Fruit fly (Drosophila melanogaster) whole organism, embryonic: ENCODE results near the gene Sps2.

Source experiments
- CG10274 ChIP-seq: fragments of 200-800 bp; sonication (Bioruptor generic); optimal IDR thresholded peaks from 3 replicates; lab custom pipeline; 2017; ENCODE audit warnings: missing biosample characterization, mild to moderate bottlenecking, missing genetic modification characterization
- CG10462 ChIP-seq: fragments of 200-800 bp; sonication (Bioruptor generic); optimal IDR thresholded peaks from 2 replicates; lab custom pipeline; 2016; ENCODE audit warnings: missing biosample characterization, missing genetic modification characterization
- CG11723 ChIP-seq: fragments of 200-800 bp; sonication (Bioruptor generic); optimal IDR thresholded peaks from 2 replicates; lab custom pipeline; 2017; ENCODE audit warnings: missing biosample characterization, mild to moderate bottlenecking, missing genetic modification characterization
- CG12071 ChIP-seq: fragments of 200-800 bp; sonication (Bioruptor generic); optimal IDR thresholded peaks from 3 replicates; lab custom pipeline; 2018; ENCODE audit warnings: missing biosample characterization, mild to moderate bottlenecking, missing genetic modification characterization
- CG12942 ChIP-seq: fragments of 200-800 bp; sonication (Bioruptor generic); optimal IDR thresholded peaks from 3 replicates; lab custom pipeline; 2016; ENCODE audit warnings: missing biosample characterization, missing genetic modification characterization
- CG13287 ChIP-seq: fragments of 200-800 bp; sonication (Bioruptor generic); IDR thresholded peaks from 2 replicates; pipeline ENCODE4 v1.3.6; 2022; ENCODE audit warnings: missing biosample characterization, missing genetic modification characterization; ENCODE audit not compliant: partially characterized antibody
- CG15514 ChIP-seq: fragments of 200-800 bp; sonication (Bioruptor generic); optimal IDR thresholded peaks from 3 replicates; lab custom pipeline; 2017; ENCODE audit warnings: missing biosample characterization, missing genetic modification characterization, mild to moderate bottlenecking, moderate library complexity, missing genetic modification reagents
- CG17385 ChIP-seq: fragments of 200-800 bp; sonication (Bioruptor generic); optimal IDR thresholded peaks from 3 replicates; lab custom pipeline; 2018; ENCODE audit warnings: missing biosample characterization, mild to moderate bottlenecking, missing genetic modification characterization
- CG17912 ChIP-seq: fragments of 200-800 bp; sonication (Bioruptor generic); optimal IDR thresholded peaks from 2 replicates; lab custom pipeline; 2018; ENCODE audit warnings: missing biosample characterization, mild to moderate bottlenecking, missing genetic modification characterization
- CG2129 ChIP-seq: fragments of 200-800 bp; sonication (Bioruptor generic); IDR thresholded peaks from 2 replicates; pipeline ENCODE4 v1.3.6; 2022; ENCODE audit warnings: missing biosample characterization, missing genetic modification characterization; ENCODE audit not compliant: partially characterized antibody
- CG42726 ChIP-seq: fragments of 200-800 bp; sonication (Bioruptor generic); IDR thresholded peaks from 2 replicates; pipeline ENCODE4 v1.3.6; 2022; ENCODE audit warnings: missing biosample characterization, missing genetic modification characterization; ENCODE audit not compliant: partially characterized antibody
- CG5180 ChIP-seq: fragments of 200-800 bp; sonication (Bioruptor generic); optimal IDR thresholded peaks from 3 replicates; lab custom pipeline; 2017; ENCODE audit warnings: missing biosample characterization, missing genetic modification characterization, mild to moderate bottlenecking, moderate library complexity, missing genetic modification reagents
- CG7745 ChIP-seq: fragments of 200-800 bp; sonication (Bioruptor generic); optimal IDR thresholded peaks from 2 replicates; lab custom pipeline; 2018; ENCODE audit warnings: missing biosample characterization, mild to moderate bottlenecking, missing genetic modification characterization, moderate library complexity
- CG8089 ChIP-seq: fragments of 200-800 bp; sonication (Bioruptor generic); optimal IDR thresholded peaks from 3 replicates; lab custom pipeline; 2016; ENCODE audit warnings: missing biosample characterization, missing genetic modification characterization
- CHES-1-like ChIP-seq: fragments of 200-800 bp; sonication (Bioruptor generic); optimal IDR thresholded peaks from 2 replicates; lab custom pipeline; 2016; ENCODE audit warnings: missing biosample characterization, missing genetic modification characterization
- Fer2 ChIP-seq: fragments of 200-800 bp; sonication (Bioruptor generic); optimal IDR thresholded peaks from 2 replicates; lab custom pipeline; 2018; ENCODE audit warnings: missing biosample characterization, mild to moderate bottlenecking, missing genetic modification characterization, moderate library complexity
- GATAe ChIP-seq: fragments of 200-800 bp; sonication (Bioruptor generic); conservative IDR thresholded peaks from 2 replicates; pipeline ENCODE4 v1.3.6; 2022; ENCODE audit warnings: missing biosample characterization, missing genetic modification characterization
- Gsc ChIP-seq: fragments of 200-800 bp; sonication (Bioruptor generic); IDR thresholded peaks from 2 replicates; pipeline ENCODE4 v1.3.6; 2022; ENCODE audit warnings: missing biosample characterization, missing genetic modification characterization
- HLH3B ChIP-seq: fragments of 200-800 bp; sonication (Bioruptor generic); IDR thresholded peaks from 2 replicates; pipeline ENCODE4 v1.3.6; 2022; ENCODE audit warnings: missing biosample characterization, missing genetic modification characterization
- Jarid2 ChIP-seq: fragments of 200-800 bp; sonication (Bioruptor generic); optimal IDR thresholded peaks from 3 replicates; lab custom pipeline; 2017; ENCODE audit warnings: mild to moderate bottlenecking, missing biosample characterization, missing genetic modification reagents, missing genetic modification characterization
- MBD-R2 ChIP-seq: fragments of 200-800 bp; sonication (Bioruptor generic); IDR thresholded peaks from 2 replicates; pipeline ENCODE4 v1.3.6; 2022; ENCODE audit warnings: missing biosample characterization, missing genetic modification characterization
- Med ChIP-seq: fragments of 200-800 bp; sonication (Bioruptor generic); peaks from one replicate; lab custom pipeline; 2016; ENCODE audit warnings: missing biosample characterization, missing genetic modification characterization, mild to moderate bottlenecking, inconsistent platforms, moderate library complexity
- Mrtf ChIP-seq: fragments of 200-800 bp; sonication (Bioruptor generic); IDR thresholded peaks from 3 replicates; pipeline ENCODE4 v1.3.6; 2022; ENCODE audit warnings: missing biosample characterization, missing genetic modification characterization
- NfI ChIP-seq: fragments of 200-800 bp; sonication (Bioruptor generic); optimal IDR thresholded peaks from 3 replicates; lab custom pipeline; 2018; ENCODE audit warnings: missing biosample characterization, mild to moderate bottlenecking, missing genetic modification characterization, moderate library complexity
- PHDP ChIP-seq: fragments of 200-800 bp; sonication (Bioruptor generic); optimal IDR thresholded peaks from 3 replicates; lab custom pipeline; 2018; ENCODE audit warnings: missing biosample characterization, mild to moderate bottlenecking, missing genetic modification characterization, moderate library complexity
- Ptx1 ChIP-seq: fragments of 200-800 bp; sonication (Bioruptor generic); IDR thresholded peaks from 2 replicates; pipeline ENCODE4 v1.3.6; 2022; ENCODE audit warnings: missing biosample characterization, missing genetic modification characterization
- Six4 ChIP-seq: fragments of 200-800 bp; sonication (Bioruptor generic); optimal IDR thresholded peaks from 2 replicates; lab custom pipeline; 2016; ENCODE audit warnings: missing biosample characterization, missing genetic modification characterization
- Ssrp ChIP-seq: fragments of 200-800 bp; sonication (Bioruptor generic); optimal IDR thresholded peaks from 2 replicates; lab custom pipeline; 2018; ENCODE audit warnings: missing biosample characterization, mild to moderate bottlenecking, missing genetic modification characterization, moderate library complexity
- Xbp1 ChIP-seq: fragments of 200-800 bp; sonication (Bioruptor generic); optimal IDR thresholded peaks from 3 replicates; lab custom pipeline; 2016; ENCODE audit warnings: missing biosample characterization, mild to moderate bottlenecking, missing genetic modification characterization
- ac ChIP-seq: fragments of 200-800 bp; sonication (Bioruptor generic); optimal IDR thresholded peaks from 3 replicates; lab custom pipeline; 2017; ENCODE audit warnings: missing biosample characterization, mild to moderate bottlenecking, missing genetic modification characterization
- ap ChIP-seq: fragments of 200-800 bp; sonication (Bioruptor generic); IDR thresholded peaks from 2 replicates; pipeline ENCODE4 v1.3.6; 2022; ENCODE audit warnings: missing biosample characterization, missing genetic modification characterization
- ara ChIP-seq: fragments of 200-800 bp; sonication (Bioruptor generic); IDR thresholded peaks from 2 replicates; pipeline ENCODE4 v1.3.6; 2022; ENCODE audit warnings: missing biosample characterization, missing genetic modification characterization
- bigmax ChIP-seq: fragments of 200-800 bp; sonication (Bioruptor generic); optimal IDR thresholded peaks from 2 replicates; lab custom pipeline; 2018; ENCODE audit warnings: missing biosample characterization, mild to moderate bottlenecking, missing genetic modification characterization
- caup ChIP-seq: fragments of 200-800 bp; sonication (Bioruptor generic); optimal IDR thresholded peaks from 3 replicates; lab custom pipeline; 2017; ENCODE audit warnings: missing biosample characterization, mild to moderate bottlenecking, missing genetic modification characterization, moderate library complexity; ENCODE audit not compliant: severe bottlenecking
- cwo ChIP-seq: fragments of 200-800 bp; sonication (Bioruptor generic); optimal IDR thresholded peaks from 3 replicates; lab custom pipeline; 2017; ENCODE audit warnings: missing biosample characterization, missing genetic modification characterization, mild to moderate bottlenecking, moderate library complexity, missing genetic modification reagents
- dpn ChIP-seq, 2 experiments: fragments of 200-800 bp; sonication (Bioruptor generic); optimal IDR thresholded peaks; 3 replicates each; lab custom pipeline; 2016; ENCODE audit warnings: missing biosample characterization in 2 of 2, missing genetic modification characterization in 2 of 2
- eve ChIP-seq, 2 experiments: fragments of >200 bp; optimal IDR thresholded peaks; 2 replicates each; lab custom pipeline; 2017; ENCODE audit warnings: missing biosample characterization in 2 of 2, missing genetic modification characterization in 2 of 2
- gcm2 ChIP-seq: fragments of 200-800 bp; sonication (Bioruptor generic); optimal IDR thresholded peaks from 2 replicates; lab custom pipeline; 2016; ENCODE audit warnings: missing biosample characterization, missing genetic modification characterization
- hkb ChIP-seq, 2 experiments: fragments of 200-800 bp in 1 of 2; fragments of >200 bp in 1 of 2; sonication (Bioruptor generic) in 1 of 2; IDR thresholded peaks in 1 of 2; optimal IDR thresholded peaks in 1 of 2; 2 replicates each; pipeline versions ENCODE4 v1.3.6 to Lab custom; 2017 to 2022; ENCODE audit warnings: missing biosample characterization in 1 of 2, missing genetic modification characterization in 1 of 2
- kni ChIP-seq: fragments of 200-800 bp; sonication (Bioruptor generic); optimal IDR thresholded peaks from 3 replicates; lab custom pipeline; 2017; ENCODE audit warnings: mild to moderate bottlenecking, missing biosample characterization, missing genetic modification reagents, missing genetic modification characterization
- luna ChIP-seq: fragments of 200-800 bp; sonication (Bioruptor generic); optimal IDR thresholded peaks from 2 replicates; lab custom pipeline; 2016; ENCODE audit warnings: missing biosample characterization, missing genetic modification characterization
- onecut ChIP-seq: fragments of 200-800 bp; sonication (Bioruptor generic); IDR thresholded peaks from 2 replicates; pipeline ENCODE4 v1.3.6; 2022; ENCODE audit warnings: missing biosample characterization, missing genetic modification characterization
- pfk ChIP-seq: fragments of 200-800 bp; sonication (Bioruptor generic); optimal IDR thresholded peaks from 2 replicates; lab custom pipeline; 2018; ENCODE audit warnings: missing biosample characterization, mild to moderate bottlenecking, missing genetic modification characterization, moderate library complexity
- phol ChIP-seq: fragments of 200-800 bp; sonication (Bioruptor generic); optimal IDR thresholded peaks from 3 replicates; lab custom pipeline; 2018; ENCODE audit warnings: missing biosample characterization, mild to moderate bottlenecking, missing genetic modification characterization, moderate library complexity
- sd ChIP-seq: fragments of 200-800 bp; sonication (Bioruptor generic); optimal IDR thresholded peaks from 3 replicates; lab custom pipeline; 2018; ENCODE audit warnings: missing biosample characterization, mild to moderate bottlenecking, missing genetic modification characterization, moderate library complexity
- slbo ChIP-seq: fragments of 200-800 bp; sonication (Bioruptor generic); IDR thresholded peaks from 2 replicates; pipeline ENCODE4 v1.3.6; 2022; ENCODE audit warnings: missing biosample characterization, missing genetic modification characterization
- sob ChIP-seq: fragments of 200-800 bp; sonication (Bioruptor generic); IDR thresholded peaks from 2 replicates; pipeline ENCODE4 v1.3.6; 2022; ENCODE audit warnings: missing biosample characterization, missing genetic modification characterization
- vvl ChIP-seq: fragments of 200-800 bp; sonication (Bioruptor generic); IDR thresholded peaks from 2 replicates; pipeline ENCODE4 v1.3.6; 2022; ENCODE audit warnings: missing biosample characterization, missing genetic modification characterization

Sps2 gene

dm6 chr2L:10298306-10298705, 44.1 kb upstream of the Sps2 start (continued):
- no peak for TF ChIP-seq kni (GFP tag; lab: Kevin White, UChicago)
- TF ChIP-seq CG17385 (GFP tag; lab: Kevin White, UChicago) = no peak
- TF ChIP-seq Fer2 (tag; lab: Kevin White, UChicago) = no peak
- peak; percentile 61 for TF ChIP-seq CG17912 (GFP tag; lab: Kevin White, UChicago)
- no peak for TF ChIP-seq CG7745
- no peak for TF ChIP-seq GATAe (GFP tag; lab: Robert Waterston, UW)
- TF ChIP-seq Six4 = no peak
- TF ChIP-seq CG15514 (GFP tag; lab: Kevin White, UChicago) = peak; percentile 83
- no peak for TF ChIP-seq CG42726
- no peak for TF ChIP-seq CG10274
- no peak for TF ChIP-seq CG5180 (GFP tag; lab: Kevin White, UChicago)
- TF ChIP-seq CG10462 (GFP tag; lab: Kevin White, UChicago) = peak; percentile 29
- TF ChIP-seq HLH3B = 0 out of 2 replicates have a peak, but pooled peaks have one; percentile 15
- TF ChIP-seq NfI = peak; percentile 22
- no peak for TF ChIP-seq ac (GFP tag; lab: Kevin White, UChicago)
- TF ChIP-seq CG12071 = no peak
- TF ChIP-seq cwo = no peak
- TF ChIP-seq Jarid2 (GFP tag; lab: Kevin White, UChicago) = no peak
- TF ChIP-seq CG12942 (GFP tag; lab: Kevin White, UChicago) = no peak
- peak; percentile 95 for TF ChIP-seq sd
- TF ChIP-seq gcm2 = no peak
- no peak for TF ChIP-seq CG8089 (GFP tag; lab: Kevin White, UChicago)
- TF ChIP-seq caup (GFP tag; lab: Kevin White, UChicago) = peak; percentile 10

- TF ChIP-seq bigmax (GFP tag; lab: Kevin White, UChicago) = no peak
- TF ChIP-seq sob = 0 out of 2 replicates have a peak, but pooled peaks have one; percentile 32
- no peak for TF ChIP-seq hkb (optimal IDR thresholded peaks at IDR 0.05; lab: Kevin White, UChicago)
- TF ChIP-seq hkb (GFP tag; IDR thresholded peaks at IDR 0.05; lab: Robert Waterston, UW) = 0 out of 2 replicates have a peak, but pooled peaks have one; percentile 13
- peak; percentile 16 for TF ChIP-seq Xbp1
- peak; percentile 5 for TF ChIP-seq phol (tag; lab: Kevin White, UChicago)
- TF ChIP-seq PHDP = peak; percentile 33
- no peak for TF ChIP-seq ap (GFP tag; lab: Robert Waterston, UW)
- 0 out of 2 replicates have a peak, but pooled peaks have one; percentile 50 for TF ChIP-seq CG13287 (GFP tag; lab: Robert Waterston, UW)
- TF ChIP-seq dpn (GFP tag; optimal IDR thresholded peaks at IDR 0.05; lab: Kevin White, UChicago) = peak in 1 of 2 experiments; percentile 8
- peak in 1 of 2 experiments; percentile 41 for TF ChIP-seq eve (GFP tag; optimal IDR thresholded peaks at IDR 0.05; lab: Kevin White, UChicago)
- no peak for TF ChIP-seq CG11723 (GFP tag; lab: Kevin White, UChicago)
- TF ChIP-seq Ssrp (tag; lab: Kevin White, UChicago) = peak; percentile 17
- no peak for TF ChIP-seq CG2129 (GFP tag; lab: Robert Waterston, UW)
- no peak for TF ChIP-seq ara (GFP tag; lab: Robert Waterston, UW)
- no peak for TF ChIP-seq Ptx1 (GFP tag; lab: Robert Waterston, UW)
- 0 out of 2 replicates have a peak, but pooled peaks have one; percentile 7 for TF ChIP-seq slbo (GFP tag; lab: Robert Waterston, UW)
- peak; percentile 62 for TF ChIP-seq onecut (GFP tag; lab: Robert Waterston, UW)
- TF ChIP-seq CHES-1-like (GFP tag; lab: Kevin White, UChicago) = no peak
- no peak for TF ChIP-seq cwo
- TF ChIP-seq Gsc = no peak
- peak; percentile 39 for TF ChIP-seq Med (GFP tag; lab: Kevin White, UChicago)
- TF ChIP-seq Mrtf (GFP tag; lab: Robert Waterston, UW) = no peak
- TF ChIP-seq pfk (GFP tag; lab: Kevin White, UChicago) = no peak
- TF ChIP-seq luna (GFP tag; lab: Kevin White, UChicago) = no peak
- no peak for TF ChIP-seq HLH3B
- peak; percentile 17; the same call in 1 of the 2 replicates for TF ChIP-seq vvl (GFP tag; lab: Robert Waterston, UW)
- TF ChIP-seq MBD-R2 (GFP tag; lab: Robert Waterston, UW) = no peak
These were observed 43.2 kb upstream of the Sps2 start for dm6 chr2L:10299077-10299809.
